Worm (Caenorhabditis elegans) whole organism, L4 larva: Measurements from ENCODE around the gene M176.16.

ENCODE experiments used
- D1046.2 ChIP-seq: fragments of 200-800 bp; sonication (Bioruptor generic); IDR thresholded peaks from 2 replicates; pipeline ENCODE4 v1.3.6; 2022; ENCODE audit warnings: missing genetic modification characterization, missing compliant biosample characterization
- F10B5.3 ChIP-seq: sonication (generic microtip); optimal IDR thresholded peaks from 2 replicates; lab custom pipeline; 2016; ENCODE audit warnings: mild to moderate bottlenecking, missing genetic modification characterization, missing compliant biosample characterization
- F26F4.8 ChIP-seq: fragments of 200-800 bp; sonication (Bioruptor generic); conservative IDR thresholded peaks from 2 replicates; pipeline ENCODE4 v1.3.6; 2022; ENCODE audit warnings: missing genetic modification characterization, missing compliant biosample characterization
- F37D6.2 ChIP-seq: sonication (generic microtip); optimal IDR thresholded peaks from 2 replicates; lab custom pipeline; 2016; ENCODE audit warnings: mild to moderate bottlenecking, missing genetic modification characterization, missing compliant biosample characterization
- F44E2.7 ChIP-seq: fragments of 200-800 bp; sonication (Bioruptor generic); IDR thresholded peaks from 2 replicates; pipeline ENCODE4 v2.1.2; 2022; ENCODE audit warnings: missing genetic modification characterization, missing compliant biosample characterization
- F49E8.2 ChIP-seq: sonication (generic microtip); optimal IDR thresholded peaks from 2 replicates; lab custom pipeline; 2016; ENCODE audit warnings: missing compliant biosample characterization, mild to moderate bottlenecking, missing genetic modification characterization, borderline replicate concordance
- Y75B8A.6 ChIP-seq: fragments of 200-800 bp; sonication (Bioruptor generic); IDR thresholded peaks from 2 replicates; pipeline ENCODE4 v1.3.6; 2022; ENCODE audit warnings: missing genetic modification reagents, missing genetic modification characterization, missing compliant biosample characterization
- ZK546.5 ChIP-seq, 2 experiments: sonication (generic microtip); optimal IDR thresholded peaks; 2 replicates each; lab custom pipeline; 2017; ENCODE audit warnings: missing biosample characterization in 2 of 2, missing genetic modification characterization in 2 of 2
- aly-2 ChIP-seq: sonication (generic microtip); optimal IDR thresholded peaks from 2 replicates; lab custom pipeline; 2018; ENCODE audit warnings: missing biosample characterization, missing genetic modification characterization
- ama-1 ChIP-seq: fragments of 150-350 bp; optimal IDR thresholded peaks from 2 replicates; lab custom pipeline; 2014; ENCODE audit warnings: inconsistent platforms, mixed read lengths
- attf-4 ChIP-seq: sonication (generic microtip); optimal IDR thresholded peaks from 3 replicates; lab custom pipeline; 2017; ENCODE audit warnings: missing biosample characterization, missing genetic modification characterization
- ceh-32 ChIP-seq: sonication (generic microtip); optimal IDR thresholded peaks from 2 replicates; lab custom pipeline; 2016; ENCODE audit warnings: mild to moderate bottlenecking, missing genetic modification characterization, missing compliant biosample characterization; ENCODE audit not compliant: poor library complexity
- ceh-44 ChIP-seq: fragments of 200-800 bp; sonication (Bioruptor generic); IDR thresholded peaks from 2 replicates; pipeline ENCODE4 v1.3.6; 2022; ENCODE audit warnings: missing genetic modification reagents, missing genetic modification characterization, missing compliant biosample characterization
- ceh-62 ChIP-seq: sonication (generic microtip); optimal IDR thresholded peaks from 2 replicates; lab custom pipeline; 2017; ENCODE audit warnings: missing biosample characterization, missing genetic modification characterization
- ces-1 ChIP-seq: fragments of 150-350 bp; sonication (generic microtip); optimal IDR thresholded peaks from 4 replicates; lab custom pipeline; 2014; ENCODE audit warnings: missing biosample characterization, missing genetic modification reagents, missing genetic modification characterization
- cey-2 ChIP-seq: sonication (generic microtip); optimal IDR thresholded peaks from 3 replicates; lab custom pipeline; 2017; ENCODE audit warnings: missing genetic modification characterization, mild to moderate bottlenecking, missing compliant biosample characterization, antibody characterized with exemption, borderline replicate concordance; ENCODE audit not compliant: insufficient read depth
- daf-12 ChIP-seq: fragments of 150-350 bp; optimal IDR thresholded peaks from 2 replicates; lab custom pipeline; 2014; ENCODE audit warnings: missing biosample characterization, missing genetic modification reagents, missing genetic modification characterization
- daf-19 ChIP-seq: fragments of 200-800 bp; sonication (Bioruptor generic); conservative IDR thresholded peaks from 2 replicates; pipeline ENCODE4 v1.3.6; 2022; ENCODE audit warnings: missing genetic modification characterization, missing compliant biosample characterization
- dmd-8 ChIP-seq: fragments of 200-800 bp; sonication (Bioruptor generic); IDR thresholded peaks from 2 replicates; pipeline ENCODE4 v1.3.6; 2022; ENCODE audit warnings: missing genetic modification characterization, missing compliant biosample characterization
- dmd-9 ChIP-seq: fragments of 200-800 bp; sonication (Bioruptor generic); IDR thresholded peaks from 2 replicates; pipeline ENCODE4 v1.3.6; 2022; ENCODE audit warnings: missing genetic modification reagents, missing genetic modification characterization, missing compliant biosample characterization
- dve-1 ChIP-seq: sonication (generic microtip); optimal IDR thresholded peaks from 2 replicates; lab custom pipeline; 2017; ENCODE audit warnings: antibody characterized with exemption, mild to moderate bottlenecking, missing genetic modification characterization, missing compliant biosample characterization; ENCODE audit not compliant: insufficient read depth
- egl-43 ChIP-seq: fragments of 200-800 bp; sonication (Bioruptor generic); IDR thresholded peaks from 2 replicates; pipeline ENCODE4 v1.3.6; 2022; ENCODE audit warnings: missing genetic modification reagents, missing genetic modification characterization, missing compliant biosample characterization
- fkh-10 ChIP-seq: fragments of 150-350 bp; optimal IDR thresholded peaks from 2 replicates; lab custom pipeline; 2014; ENCODE audit warnings: missing biosample characterization, missing genetic modification reagents, missing genetic modification characterization
- hlh-11 ChIP-seq: fragments of 200-800 bp; sonication (Bioruptor generic); optimal IDR thresholded peaks from 2 replicates; lab custom pipeline; 2018; ENCODE audit warnings: mild to moderate bottlenecking, missing genetic modification characterization, missing compliant biosample characterization
- jun-1 ChIP-seq: fragments of 150-350 bp; optimal IDR thresholded peaks from 2 replicates; lab custom pipeline; 2014; ENCODE audit warnings: missing biosample characterization, missing genetic modification reagents, missing genetic modification characterization
- lim-7 ChIP-seq: fragments of 200-800 bp; sonication (Bioruptor generic); IDR thresholded peaks from 2 replicates; pipeline ENCODE4 v1.3.6; 2022; ENCODE audit warnings: missing genetic modification characterization, missing compliant biosample characterization
- lin-1 ChIP-seq: fragments of 200-800 bp; sonication (Bioruptor generic); IDR thresholded peaks from 2 replicates; pipeline ENCODE4 v1.3.6; 2022; ENCODE audit warnings: missing genetic modification reagents, missing genetic modification characterization, missing compliant biosample characterization
- lin-29 ChIP-seq: fragments of 200-800 bp; sonication (Bioruptor generic); IDR thresholded peaks from 2 replicates; pipeline ENCODE4 v1.3.6; 2022; ENCODE audit warnings: missing genetic modification reagents, missing genetic modification characterization, missing compliant biosample characterization
- lin-38 ChIP-seq: fragments of 200-800 bp; sonication (Bioruptor generic); IDR thresholded peaks from 2 replicates; pipeline ENCODE4 v1.3.6; 2022; ENCODE audit warnings: missing genetic modification reagents, missing genetic modification characterization, missing compliant biosample characterization
- lir-3 ChIP-seq: sonication (generic microtip); optimal IDR thresholded peaks from 2 replicates; lab custom pipeline; 2016; ENCODE audit warnings: mild to moderate bottlenecking, missing genetic modification characterization, missing compliant biosample characterization
- mdl-1 ChIP-seq, 2 experiments: fragments of 150-350 bp in 1 of 2; sonication (generic microtip) in 1 of 2; optimal IDR thresholded peaks; 2 replicates each; lab custom pipeline; 2014 to 2017; ENCODE audit warnings: missing biosample characterization in 2 of 2, missing genetic modification characterization in 2 of 2
- mdt-29 ChIP-seq: fragments of 200-800 bp; sonication (Bioruptor generic); IDR thresholded peaks from 2 replicates; pipeline ENCODE4 v1.3.6; 2022; ENCODE audit warnings: missing genetic modification reagents, missing genetic modification characterization, missing compliant biosample characterization
- mes-2 ChIP-seq: sonication (generic microtip); optimal IDR thresholded peaks from 2 replicates; lab custom pipeline; 2016; ENCODE audit warnings: missing genotype, mild to moderate bottlenecking, missing genetic modification characterization, missing compliant biosample characterization; ENCODE audit not compliant: poor library complexity, severe bottlenecking
- mxl-3 ChIP-seq: fragments of 200-800 bp; sonication (Bioruptor generic); optimal IDR thresholded peaks from 2 replicates; lab custom pipeline; 2018; ENCODE audit warnings: mild to moderate bottlenecking, missing genetic modification characterization, missing compliant biosample characterization
- nhr-102 ChIP-seq: sonication (generic microtip); optimal IDR thresholded peaks from 2 replicates; lab custom pipeline; 2016; ENCODE audit warnings: mild to moderate bottlenecking, missing genetic modification characterization, moderate library complexity, missing compliant biosample characterization
- nhr-237 ChIP-seq: sonication (generic microtip); optimal IDR thresholded peaks from 2 replicates; lab custom pipeline; 2017; ENCODE audit warnings: missing biosample characterization, missing genetic modification characterization
- nhr-28 ChIP-seq: fragments of 150-350 bp; optimal IDR thresholded peaks from 2 replicates; lab custom pipeline; 2014; ENCODE audit warnings: missing biosample characterization, missing genetic modification characterization
- nhr-77 ChIP-seq: fragments of 150-350 bp; optimal IDR thresholded peaks from 2 replicates; lab custom pipeline; 2014; ENCODE audit warnings: missing biosample characterization, missing genetic modification characterization
- php-3 ChIP-seq: fragments of 200-800 bp; sonication (Bioruptor generic); IDR thresholded peaks from 2 replicates; pipeline ENCODE4 v1.3.6; 2022; ENCODE audit warnings: missing genetic modification reagents, missing genetic modification characterization, missing compliant biosample characterization
- pqm-1 ChIP-seq: sonication (generic microtip); optimal IDR thresholded peaks from 2 replicates; lab custom pipeline; 2017; ENCODE audit warnings: missing biosample characterization, missing genetic modification characterization
- saeg-2 ChIP-seq: fragments of 200-800 bp; sonication (Bioruptor generic); IDR thresholded peaks from 2 replicates; pipeline ENCODE4 v1.3.6; 2022; ENCODE audit warnings: missing genetic modification reagents, missing genetic modification characterization, missing compliant biosample characterization
- sdz-12 ChIP-seq: fragments of 200-800 bp; sonication (Bioruptor generic); optimal IDR thresholded peaks from 2 replicates; lab custom pipeline; 2018; ENCODE audit warnings: mild to moderate bottlenecking, missing genetic modification characterization, missing compliant biosample characterization
- snpc-1.2 ChIP-seq: fragments of 200-800 bp; sonication (Bioruptor generic); IDR thresholded peaks from 2 replicates; pipeline ENCODE4 v1.3.6; 2022; ENCODE audit warnings: missing genetic modification reagents, missing genetic modification characterization, missing compliant biosample characterization
- spr-3 ChIP-seq: fragments of 200-800 bp; sonication (Bioruptor generic); optimal IDR thresholded peaks from 2 replicates; lab custom pipeline; 2018; ENCODE audit warnings: mild to moderate bottlenecking, missing genetic modification characterization, missing compliant biosample characterization
- unc-39 ChIP-seq: sonication (generic microtip); optimal IDR thresholded peaks from 2 replicates; lab custom pipeline; 2017; ENCODE audit warnings: missing biosample characterization, missing genetic modification characterization
- unc-62 ChIP-seq, 3 experiments: fragments of 150-350 bp in 1 of 3; sonication (generic microtip); optimal IDR thresholded peaks in 2 of 3; peaks in 1 of 3; 1 replicate in 1 of 3; 2 replicates in 2 of 3; lab custom pipeline; 2014 to 2017; ENCODE audit warnings: missing biosample characterization in 3 of 3, missing genetic modification characterization in 3 of 3, missing genetic modification reagents in 3 of 3, missing genotype in 1 of 3
- vab-7 ChIP-seq: fragments of 200-800 bp; sonication (Bioruptor generic); IDR thresholded peaks from 2 replicates; pipeline ENCODE4 v1.3.6; 2022; ENCODE audit warnings: missing genetic modification reagents, missing genetic modification characterization, missing compliant biosample characterization
- zip-2 ChIP-seq: fragments of 150-350 bp; optimal IDR thresholded peaks from 2 replicates; lab custom pipeline; 2014; ENCODE audit warnings: missing biosample characterization, missing genetic modification characterization
- ztf-11 ChIP-seq: fragments of 150-350 bp; optimal IDR thresholded peaks from 2 replicates; lab custom pipeline; 2014; ENCODE audit warnings: missing biosample characterization, missing genetic modification characterization

M176.16 gene

DNA sequence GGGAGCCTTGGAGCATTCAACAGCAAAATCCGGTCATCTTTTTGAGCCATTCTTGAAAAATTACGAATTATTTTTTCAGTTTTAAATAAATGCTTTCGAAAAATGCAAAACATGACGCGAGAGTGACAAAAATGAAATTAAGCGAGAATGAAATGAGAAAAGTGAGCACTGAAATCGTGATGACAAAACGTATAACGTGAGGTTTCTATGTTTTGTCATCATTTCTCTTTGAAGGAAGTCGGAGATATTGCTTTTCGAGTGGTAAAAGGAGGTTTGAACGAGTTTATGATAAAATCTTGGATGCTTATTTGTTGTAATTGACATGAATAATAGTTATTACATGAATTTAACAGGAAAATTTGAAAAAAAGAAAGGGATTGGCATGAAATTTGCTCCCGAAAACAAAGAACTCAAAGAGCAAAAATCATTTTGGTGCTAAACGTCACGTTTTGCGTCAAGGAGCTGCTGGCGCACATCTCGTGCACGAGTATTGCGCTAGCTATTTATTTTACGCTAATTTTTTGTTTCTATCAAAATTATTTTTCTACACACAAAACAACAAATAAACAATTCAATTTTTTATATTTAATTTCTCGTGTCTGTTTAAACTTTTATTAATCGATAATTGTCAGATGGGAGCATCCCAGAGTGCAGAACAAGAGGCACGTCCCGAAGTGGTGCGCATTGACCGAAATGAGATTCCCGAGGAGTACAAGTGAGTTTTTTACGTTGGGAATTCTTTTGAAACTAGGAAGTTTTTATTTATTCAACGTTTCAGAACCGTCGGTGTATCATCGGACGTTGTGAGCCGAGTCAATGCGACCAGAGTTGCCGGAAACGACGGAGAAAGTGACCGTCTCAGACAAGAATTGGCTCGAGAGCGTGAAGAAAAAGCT is 1.7 kb upstream of the M176.16 start, which contains the start of the genes gss-1 and chch-3 (continued):
- no peak for TF ChIP-seq saeg-2 (GFP tag; lab: Robert Waterston, UW)
- no peak for TF ChIP-seq F49E8.2 (tag; lab: Kevin White, UChicago)
- TF ChIP-seq daf-19 (GFP tag; lab: Robert Waterston, UW), result no peak
- TF ChIP-seq pqm-1 (tag; lab: Kevin White, UChicago), result no peak
- TF ChIP-seq dmd-9 (GFP tag; lab: Robert Waterston, UW), result no peak
- no peak for TF ChIP-seq ceh-44
- TF ChIP-seq nhr-77 (tag; lab: Kevin White, UChicago), result peak; percentile 64
- TF ChIP-seq ama-1 (lab: Kevin White, UChicago), result no peak
- TF ChIP-seq lim-7 (GFP tag; lab: Robert Waterston, UW), result no peak
- peak; percentile 20 for TF ChIP-seq nhr-28
- no peak for TF ChIP-seq vab-7 (GFP tag; lab: Robert Waterston, UW)
- TF ChIP-seq cey-2 (tag; lab: Kevin White, UChicago), result no peak
- TF ChIP-seq mes-2 (tag; lab: Kevin White, UChicago), result peak; percentile 66
- TF ChIP-seq lin-1 (GFP tag; lab: Robert Waterston, UW), result no peak
- TF ChIP-seq attf-4 (tag; lab: Kevin White, UChicago), result no peak
- TF ChIP-seq lin-29 (GFP tag; lab: Robert Waterston, UW), result no peak
- TF ChIP-seq sdz-12, result no peak
- no peak for TF ChIP-seq lir-3 (tag; lab: Kevin White, UChicago)
- TF ChIP-seq F10B5.3 (tag; lab: Kevin White, UChicago), result no peak
- no peak for TF ChIP-seq F26F4.8 (GFP tag; lab: Robert Waterston, UW)
- no peak for TF ChIP-seq snpc-1.2 (GFP tag; lab: Robert Waterston, UW)
- no peak for TF ChIP-seq spr-3
- no peak for TF ChIP-seq ztf-11 (tag; lab: Kevin White, UChicago)
- no peak for TF ChIP-seq php-3
- TF ChIP-seq ceh-62, result no peak
- TF ChIP-seq ces-1, result no peak
- TF ChIP-seq nhr-237, result no peak
- no peak for TF ChIP-seq unc-39 (tag; lab: Kevin White, UChicago)
- peak; percentile 35 for TF ChIP-seq nhr-102 (tag; lab: Kevin White, UChicago)
- TF ChIP-seq aly-2 (tag; lab: Kevin White, UChicago), result no peak
- TF ChIP-seq hlh-11 (tag; lab: Kevin White, UChicago), result peak; percentile 55
- TF ChIP-seq zip-2 (tag; lab: Kevin White, UChicago), result no peak
- no peak for TF ChIP-seq mdl-1 (tag; optimal IDR thresholded peaks at IDR 0.05; lab: Kevin White, UChicago)
- peak in 1 of 2 experiments; percentile 81 for TF ChIP-seq unc-62 (GFP tag; optimal IDR thresholded peaks at IDR 0.05 in 1 of 2; lab: Kevin White, UChicago)
- TF ChIP-seq unc-62 (tag; optimal IDR thresholded peaks at IDR 0.05; lab: Kevin White, UChicago), result no peak
- TF ChIP-seq ceh-32 (tag; lab: Kevin White, UChicago), result no peak
- no peak for TF ChIP-seq D1046.2 (GFP tag; lab: Robert Waterston, UW)
- TF ChIP-seq dve-1, result peak; percentile 69
- TF ChIP-seq lin-38 (GFP tag; lab: Robert Waterston, UW), result no peak
- TF ChIP-seq daf-12 (tag; lab: Kevin White, UChicago), result no peak
- no peak for TF ChIP-seq Y75B8A.6 (GFP tag; lab: Robert Waterston, UW)
- TF ChIP-seq F37D6.2 (tag; lab: Kevin White, UChicago), result peak; percentile 24
- no peak for TF ChIP-seq dmd-8 (GFP tag; lab: Robert Waterston, UW)
- TF ChIP-seq ZK546.5 (tag; optimal IDR thresholded peaks at IDR 0.05; lab: Kevin White, UChicago), result no peak
- TF ChIP-seq egl-43 (GFP tag; lab: Robert Waterston, UW), result no peak
- peak; percentile 18 for TF ChIP-seq fkh-10 (GFP tag; lab: Kevin White, UChicago)
- TF ChIP-seq mdt-29, result no peak
- no peak for TF ChIP-seq mxl-3 (GFP tag; lab: Kevin White, UChicago)
- TF ChIP-seq F44E2.7, result no peak
- no peak for TF ChIP-seq jun-1
